Worm (Caenorhabditis elegans): Measurements from ENCODE around the gene srxa-11.

The srxa-11 gene

ce11 chrV:13935423-13935822 lies 11.5 kb downstream of the srxa-11 start:
- no peak for TF ChIP-seq tbx-37 (GFP tag; conservative IDR thresholded peaks at IDR 0.05)
- no peak for TF ChIP-seq F13C5.2 (tag; optimal IDR thresholded peaks at IDR 0.05)
- TF ChIP-seq aly-1 (tag; optimal IDR thresholded peaks at IDR 0.05), result no peak

ce11 chrV:13936052-13936451 lies 12.1 kb downstream of the srxa-11 start:
- TF ChIP-seq F13C5.2 (tag; optimal IDR thresholded peaks at IDR 0.05), result no peak

DNA sequence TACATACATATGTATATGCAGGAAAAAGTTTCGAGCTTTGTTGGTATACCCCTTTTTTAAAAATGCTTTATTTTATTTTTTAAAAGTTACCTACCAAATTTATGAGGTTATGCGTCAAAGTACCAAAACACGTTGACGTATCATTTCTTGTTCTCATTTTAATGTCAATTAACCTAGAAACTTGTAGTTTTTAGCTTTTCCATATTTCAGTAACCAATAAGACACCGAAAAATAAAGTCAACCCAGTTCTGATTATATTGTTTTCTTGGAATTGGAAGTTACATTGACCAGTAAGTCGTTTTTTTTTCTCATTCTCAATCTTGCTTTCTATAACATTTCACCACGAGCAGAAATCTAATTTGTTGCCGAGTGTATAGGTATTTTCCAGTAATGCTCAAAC lies 12.9 kb downstream of the srxa-11 start, which contains the start of gene srw-145:
Gene srw-145 (plus strand): TSS at position 301 of the 400 bp plus-strand sequence.
- TF ChIP-seq aly-1 (tag; optimal IDR thresholded peaks at IDR 0.05) (no peak), F13C5.2 (tag; optimal IDR thresholded peaks at IDR 0.05) (no peak), ceh-36 (tag; optimal IDR thresholded peaks at IDR 0.05) (no peak), ama-1 (optimal IDR thresholded peaks at IDR 0.05) (no peak), ets-7 (tag; optimal IDR thresholded peaks at IDR 0.05) (no peak), tbx-37 (GFP tag; conservative IDR thresholded peaks at IDR 0.05) (no peak), scrt-1 (GFP tag; IDR thresholded peaks at IDR 0.05) (no peak), ceh-13 (GFP tag; optimal IDR thresholded peaks at IDR 0.05) (no peak), hmbx-1 (tag; optimal IDR thresholded peaks at IDR 0.05) (no peak), hmg-4 (GFP tag; optimal IDR thresholded peaks at IDR 0.05) (no peak), hnd-1 (tag; optimal IDR thresholded peaks at IDR 0.05) (no peak), sea-1 (GFP tag; conservative IDR thresholded peaks at IDR 0.05) (no peak)

DNA sequence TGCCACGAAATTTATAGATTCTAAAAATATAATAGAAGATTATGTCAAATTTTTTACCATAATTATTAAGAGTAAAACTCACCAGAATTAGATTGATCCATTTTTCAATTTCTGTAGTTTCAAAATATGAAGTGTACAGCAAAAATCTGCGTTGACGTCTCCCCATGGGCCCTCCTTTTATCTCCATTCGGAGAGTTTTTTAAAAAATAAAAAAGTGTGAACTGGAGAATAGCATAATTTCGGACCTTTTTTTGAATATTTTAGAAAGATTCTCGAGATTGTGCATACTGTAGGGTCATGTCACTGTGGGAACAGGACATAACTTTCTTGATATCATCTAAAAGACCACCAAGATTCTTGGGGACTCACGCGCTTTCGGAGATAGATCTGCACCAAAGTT lies 18.1 kb downstream of the srxa-11 start, which contains the start of gene dpr-1:
Gene dpr-1 (minus strand): TSS at position 101 of the 400 bp plus-strand sequence.
- no peak for TF ChIP-seq flt-1 (GFP tag; IDR thresholded peaks at IDR 0.05)
- TF ChIP-seq hmg-4 (GFP tag; optimal IDR thresholded peaks at IDR 0.05), result no peak
- TF ChIP-seq hnd-1 (tag; optimal IDR thresholded peaks at IDR 0.05), result no peak
- no peak for TF ChIP-seq sea-1 (GFP tag; conservative IDR thresholded peaks at IDR 0.05)
- TF ChIP-seq aly-1 (tag; optimal IDR thresholded peaks at IDR 0.05), result no peak
- no peak for TF ChIP-seq ceh-36 (tag; optimal IDR thresholded peaks at IDR 0.05)
- no peak for TF ChIP-seq tbx-11 (GFP tag; IDR thresholded peaks at IDR 0.05)
- no peak for TF ChIP-seq ceh-13 (GFP tag; optimal IDR thresholded peaks at IDR 0.05)
- TF ChIP-seq scrt-1 (GFP tag; IDR thresholded peaks at IDR 0.05), result no peak
- no peak for TF ChIP-seq ama-1 (optimal IDR thresholded peaks at IDR 0.05)
- TF ChIP-seq tbx-37 (GFP tag; conservative IDR thresholded peaks at IDR 0.05), result no peak
- TF ChIP-seq ets-7 (tag; optimal IDR thresholded peaks at IDR 0.05), result no peak
- no peak for TF ChIP-seq tra-4 (tag; optimal IDR thresholded peaks at IDR 0.05)
- TF ChIP-seq pes-1 (GFP tag; IDR thresholded peaks at IDR 0.05), result no peak
- TF ChIP-seq B0310.2 (tag; optimal IDR thresholded peaks at IDR 0.05), result no peak
- TF ChIP-seq hmbx-1 (tag; optimal IDR thresholded peaks at IDR 0.05), result no peak
- TF ChIP-seq F13C5.2 (tag; optimal IDR thresholded peaks at IDR 0.05), result no peak

DNA sequence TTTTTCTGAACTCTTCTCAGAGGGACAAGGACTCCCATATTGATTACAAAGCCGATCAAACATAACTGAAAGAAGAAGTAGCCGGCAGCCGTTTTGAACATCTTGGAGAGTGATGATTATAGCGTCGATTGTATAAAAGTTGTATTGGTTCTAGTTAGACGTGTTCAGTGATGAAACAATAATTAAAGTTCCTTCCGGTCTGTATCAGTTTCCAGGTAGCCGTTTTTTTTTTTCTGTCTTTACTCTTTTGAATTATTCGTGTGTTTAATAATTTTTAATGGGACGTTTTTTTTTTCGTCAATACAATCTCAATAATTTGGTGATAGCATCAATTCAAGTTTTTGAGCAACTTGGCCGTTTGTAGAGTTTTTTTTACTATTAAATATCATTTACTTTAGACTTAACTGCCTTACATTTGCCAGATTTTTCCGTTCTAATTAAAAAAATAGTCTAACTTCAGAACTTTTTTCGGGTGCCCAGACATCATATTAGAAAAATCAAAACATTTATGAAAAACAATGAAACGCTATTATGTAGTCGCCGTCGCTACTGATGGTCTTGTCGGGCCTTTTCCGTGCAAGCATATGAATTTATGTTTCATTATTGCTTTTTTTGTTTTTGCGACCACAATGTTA lies 22.6 kb downstream of the srxa-11 start, which contains the start of the genes srx-10 and clec-226:
Gene srx-10 (minus strand): TSS at position 101 of the 635 bp plus-strand sequence.
Gene clec-226 (plus strand): TSS at position 585 of the 635 bp plus-strand sequence.
- TF ChIP-seq hmbx-1 (tag; optimal IDR thresholded peaks at IDR 0.05), result no peak
- TF ChIP-seq hmg-4 (GFP tag; optimal IDR thresholded peaks at IDR 0.05), result no peak
- TF ChIP-seq pes-1 (GFP tag; IDR thresholded peaks at IDR 0.05), result no peak
- TF ChIP-seq ama-1 (optimal IDR thresholded peaks at IDR 0.05), result no peak
- no peak for TF ChIP-seq ets-7 (tag; optimal IDR thresholded peaks at IDR 0.05)
- TF ChIP-seq flt-1 (GFP tag; IDR thresholded peaks at IDR 0.05), result no peak
- TF ChIP-seq tra-4 (tag; optimal IDR thresholded peaks at IDR 0.05), result no peak
- TF ChIP-seq tbx-37 (GFP tag; conservative IDR thresholded peaks at IDR 0.05), result no peak

ce11 chrV:13949010-13949409 lies 25.1 kb downstream of the srxa-11 start, which contains the start of gene R10D12.6:
TSS of gene R10D12.6 (plus strand) at chrV:13949310.
- TF ChIP-seq B0310.2 (tag; optimal IDR thresholded peaks at IDR 0.05) (no peak), ets-7 (tag; optimal IDR thresholded peaks at IDR 0.05) (no peak)

DNA sequence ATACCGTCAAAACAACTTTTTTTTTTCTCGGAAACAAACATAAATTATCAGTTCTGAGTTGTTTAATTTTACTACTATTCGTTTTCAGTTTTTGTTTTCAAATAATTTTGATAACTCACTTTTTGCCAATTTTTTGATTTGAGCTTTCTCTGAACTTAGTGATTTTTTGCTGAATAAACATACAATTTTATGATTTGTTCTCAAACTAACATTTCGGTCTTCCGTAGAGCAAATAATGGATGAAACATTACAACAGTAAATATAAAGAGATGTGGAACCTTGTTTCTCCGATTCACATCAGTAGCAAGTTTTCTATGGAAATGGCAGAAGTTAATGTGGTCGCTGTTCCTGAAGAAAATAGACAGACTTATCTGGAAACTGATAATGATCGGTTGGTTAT lies 25.8 kb downstream of the srxa-11 start, which contains the start of gene R10D12.7:
Gene R10D12.7 (plus strand): TSS at position 301 of the 400 bp plus-strand sequence.
- TF ChIP-seq tra-4 (tag; optimal IDR thresholded peaks at IDR 0.05), result no peak
- TF ChIP-seq F13C5.2 (tag; optimal IDR thresholded peaks at IDR 0.05), result no peak
- no peak for TF ChIP-seq scrt-1 (GFP tag; IDR thresholded peaks at IDR 0.05)
- TF ChIP-seq ceh-13 (GFP tag; optimal IDR thresholded peaks at IDR 0.05), result no peak
- TF ChIP-seq hmbx-1 (tag; optimal IDR thresholded peaks at IDR 0.05), result no peak
- TF ChIP-seq sea-1 (GFP tag; conservative IDR thresholded peaks at IDR 0.05), result no peak
- no peak for TF ChIP-seq B0310.2 (tag; optimal IDR thresholded peaks at IDR 0.05)
- no peak for TF ChIP-seq ets-7 (tag; optimal IDR thresholded peaks at IDR 0.05)
- TF ChIP-seq ceh-36 (tag; optimal IDR thresholded peaks at IDR 0.05), result no peak
- no peak for TF ChIP-seq tbx-11 (GFP tag; IDR thresholded peaks at IDR 0.05)
- no peak for TF ChIP-seq pes-1 (GFP tag; IDR thresholded peaks at IDR 0.05)
- no peak for TF ChIP-seq aly-1 (tag; optimal IDR thresholded peaks at IDR 0.05)
- no peak for TF ChIP-seq ama-1 (optimal IDR thresholded peaks at IDR 0.05)
- no peak for TF ChIP-seq flt-1 (GFP tag; IDR thresholded peaks at IDR 0.05)
- TF ChIP-seq hmg-4 (GFP tag; optimal IDR thresholded peaks at IDR 0.05), result no peak
- TF ChIP-seq hnd-1 (tag; optimal IDR thresholded peaks at IDR 0.05), result no peak
- no peak for TF ChIP-seq tbx-37 (GFP tag; conservative IDR thresholded peaks at IDR 0.05)

DNA sequence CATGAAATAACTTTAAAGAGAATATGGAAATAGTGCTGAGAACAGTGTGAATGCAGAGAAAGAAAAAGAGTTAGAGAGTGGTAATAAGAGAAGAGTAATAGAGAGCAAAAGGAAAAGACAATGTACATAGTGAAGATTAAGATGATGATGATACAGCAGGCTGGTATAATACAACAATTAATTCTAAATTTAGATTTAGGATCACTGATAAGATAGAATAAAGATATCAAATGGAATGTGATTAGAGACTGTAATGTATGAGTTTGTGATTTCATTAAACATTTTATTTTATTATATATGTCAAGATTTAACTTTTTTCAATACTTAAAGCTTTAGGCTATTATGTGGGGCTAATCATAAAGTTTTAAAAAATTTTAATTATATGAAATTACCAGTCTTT lies 29.2 kb downstream of the srxa-11 start, which contains the start of gene R10D12.8:
Gene R10D12.8 (minus strand): TSS at position 101 of the 400 bp plus-strand sequence.
- no peak for TF ChIP-seq hmbx-1 (tag; optimal IDR thresholded peaks at IDR 0.05)
- no peak for TF ChIP-seq tbx-37 (GFP tag; conservative IDR thresholded peaks at IDR 0.05)
- no peak for TF ChIP-seq hnd-1 (tag; optimal IDR thresholded peaks at IDR 0.05)
- TF ChIP-seq B0310.2 (tag; optimal IDR thresholded peaks at IDR 0.05), result no peak
- TF ChIP-seq ets-7 (tag; optimal IDR thresholded peaks at IDR 0.05), result no peak
- no peak for TF ChIP-seq scrt-1 (GFP tag; IDR thresholded peaks at IDR 0.05)
- no peak for TF ChIP-seq aly-1 (tag; optimal IDR thresholded peaks at IDR 0.05)
- no peak for TF ChIP-seq tra-4 (tag; optimal IDR thresholded peaks at IDR 0.05)
- no peak for TF ChIP-seq sea-1 (GFP tag; conservative IDR thresholded peaks at IDR 0.05)
- no peak for TF ChIP-seq hmg-4 (GFP tag; optimal IDR thresholded peaks at IDR 0.05)
- no peak for TF ChIP-seq ceh-13 (GFP tag; optimal IDR thresholded peaks at IDR 0.05)

Data from whole organism, early embryonic.